Worm (Caenorhabditis elegans): Measurements from ENCODE around the gene pitr-2.

DNA sequence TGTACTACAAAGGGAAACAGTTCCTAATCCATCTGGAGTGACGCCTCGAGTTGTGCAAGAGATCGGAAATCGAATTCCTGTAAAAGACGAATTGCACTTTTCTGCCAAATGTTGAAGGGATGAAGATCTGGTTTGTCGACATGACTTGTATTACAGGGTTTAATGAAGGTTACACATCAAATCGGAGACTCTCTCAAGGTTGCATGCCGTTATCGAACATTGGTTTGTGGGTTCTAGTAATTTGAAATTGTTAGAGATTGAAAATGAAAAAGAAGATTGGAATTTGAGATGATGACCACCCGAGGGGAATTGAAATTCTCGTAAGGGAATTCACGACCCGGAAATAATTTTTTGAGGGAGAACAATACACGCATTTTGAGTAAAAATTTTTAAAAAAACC lies 28.8 kb upstream of the pitr-2 start:
- TF ChIP-seq nhr-77 (tag; optimal IDR thresholded peaks at IDR 0.05) (no peak), C34B4.2 (tag; optimal IDR thresholded peaks at IDR 0.05) (no peak), nhr-11 (tag; optimal IDR thresholded peaks at IDR 0.05) (no peak)
